Worm (Caenorhabditis elegans) whole organism, late embryonic: Measurements from ENCODE around the gene rexd-1.

ENCODE experiments used
- C08G9.2 ChIP-seq: sonication (generic microtip); optimal IDR thresholded peaks from 2 replicates; lab custom pipeline; 2016; ENCODE audit warnings: mild to moderate bottlenecking, missing genetic modification characterization, moderate library complexity, missing compliant biosample characterization
- F13H6.1 ChIP-seq: sonication (generic microtip); optimal IDR thresholded peaks from 2 replicates; lab custom pipeline; 2016; ENCODE audit warnings: missing genetic modification characterization, missing compliant biosample characterization
- K02D7.2 ChIP-seq: sonication (generic microtip); optimal IDR thresholded peaks from 2 replicates; lab custom pipeline; 2017; ENCODE audit warnings: mild to moderate bottlenecking, missing genetic modification characterization, missing compliant biosample characterization
- Y22D7AL.16 ChIP-seq: sonication (generic microtip); optimal IDR thresholded peaks from 2 replicates; lab custom pipeline; 2016; ENCODE audit warnings: missing genetic modification characterization, missing compliant biosample characterization
- ahr-1 ChIP-seq: sonication (generic microtip); optimal IDR thresholded peaks from 2 replicates; lab custom pipeline; 2016; ENCODE audit warnings: missing genetic modification characterization, missing compliant biosample characterization
- ama-1 ChIP-seq: fragments of 150-350 bp; optimal IDR thresholded peaks from 2 replicates; lab custom pipeline; 2014
- ceh-22 ChIP-seq: sonication (generic microtip); optimal IDR thresholded peaks from 2 replicates; lab custom pipeline; 2017; ENCODE audit warnings: missing biosample characterization, missing genetic modification characterization
- ceh-30 ChIP-seq: fragments of 150-350 bp; optimal IDR thresholded peaks from 2 replicates; lab custom pipeline; 2014; ENCODE audit warnings: missing biosample characterization, missing genetic modification characterization
- ceh-31 ChIP-seq: sonication (generic microtip); optimal IDR thresholded peaks from 2 replicates; lab custom pipeline; 2016; ENCODE audit warnings: missing genetic modification characterization, missing compliant biosample characterization
- ceh-34 ChIP-seq: sonication (generic microtip); optimal IDR thresholded peaks from 2 replicates; lab custom pipeline; 2016; ENCODE audit warnings: mild to moderate bottlenecking, missing genetic modification characterization, missing compliant biosample characterization
- ceh-48 ChIP-seq: sonication (generic microtip); optimal IDR thresholded peaks from 2 replicates; lab custom pipeline; 2016; ENCODE audit warnings: missing genetic modification characterization, inconsistent platforms, missing compliant biosample characterization
- ceh-6 ChIP-seq: fragments of 200-800 bp; sonication (Bioruptor generic); optimal IDR thresholded peaks from 2 replicates; lab custom pipeline; 2018; ENCODE audit warnings: mild to moderate bottlenecking, missing genetic modification characterization, missing compliant biosample characterization
- che-1 ChIP-seq: sonication (generic microtip); optimal IDR thresholded peaks from 2 replicates; lab custom pipeline; 2016; ENCODE audit warnings: mild to moderate bottlenecking, missing genetic modification characterization, missing compliant biosample characterization
- dmd-4 ChIP-seq: sonication (generic microtip); optimal IDR thresholded peaks from 2 replicates; lab custom pipeline; 2016; ENCODE audit warnings: borderline replicate concordance, missing genetic modification characterization, missing compliant biosample characterization
- ets-4 ChIP-seq: sonication (generic microtip); optimal IDR thresholded peaks from 2 replicates; lab custom pipeline; 2016; ENCODE audit warnings: missing genetic modification characterization, missing compliant biosample characterization
- fax-1 ChIP-seq: sonication (generic microtip); optimal IDR thresholded peaks from 2 replicates; lab custom pipeline; 2016; ENCODE audit warnings: missing genotype, missing genetic modification characterization, missing compliant biosample characterization
- fkh-10 ChIP-seq: fragments of 150-350 bp; optimal IDR thresholded peaks from 2 replicates; lab custom pipeline; 2014; ENCODE audit warnings: missing biosample characterization, missing genetic modification reagents, missing genetic modification characterization
- fkh-6 ChIP-seq: sonication (generic microtip); optimal IDR thresholded peaks from 2 replicates; lab custom pipeline; 2016; ENCODE audit warnings: missing genetic modification characterization, missing compliant biosample characterization
- gmeb-2 ChIP-seq: sonication (generic microtip); optimal IDR thresholded peaks from 2 replicates; lab custom pipeline; 2016; ENCODE audit warnings: missing genetic modification characterization, inconsistent platforms, missing compliant biosample characterization
- hlh-13 ChIP-seq: fragments of 200-800 bp; sonication (Bioruptor generic); optimal IDR thresholded peaks from 2 replicates; lab custom pipeline; 2018; ENCODE audit warnings: mild to moderate bottlenecking, missing genetic modification characterization, missing compliant biosample characterization
- hlh-15 ChIP-seq: sonication (generic microtip); optimal IDR thresholded peaks from 2 replicates; lab custom pipeline; 2016; ENCODE audit warnings: missing genetic modification characterization, missing compliant biosample characterization
- hlh-30 ChIP-seq: sonication (generic microtip); optimal IDR thresholded peaks from 2 replicates; lab custom pipeline; 2017; ENCODE audit warnings: antibody characterized with exemption, missing genetic modification characterization, missing compliant biosample characterization; ENCODE audit not compliant: insufficient read depth
- hlh-6 ChIP-seq: sonication (generic microtip); optimal IDR thresholded peaks from 2 replicates; lab custom pipeline; 2016; ENCODE audit warnings: missing genotype, missing genetic modification characterization, missing compliant biosample characterization
- hlh-8 ChIP-seq: sonication (generic microtip); optimal IDR thresholded peaks from 2 replicates; lab custom pipeline; 2016; ENCODE audit warnings: missing genotype, missing genetic modification characterization, missing compliant biosample characterization
- lim-6 ChIP-seq: sonication (generic microtip); optimal IDR thresholded peaks from 2 replicates; lab custom pipeline; 2016; ENCODE audit warnings: missing genetic modification characterization, missing compliant biosample characterization
- lin-11 ChIP-seq: fragments of 200-800 bp; sonication (Bioruptor generic); optimal IDR thresholded peaks from 2 replicates; lab custom pipeline; 2018; ENCODE audit warnings: mild to moderate bottlenecking, missing genetic modification characterization, missing compliant biosample characterization
- madf-2 ChIP-seq: sonication (generic microtip); optimal IDR thresholded peaks from 2 replicates; lab custom pipeline; 2017; ENCODE audit warnings: missing genetic modification characterization, missing compliant biosample characterization
- mec-3 ChIP-seq: sonication (generic microtip); optimal IDR thresholded peaks from 2 replicates; lab custom pipeline; 2016; ENCODE audit warnings: borderline replicate concordance, missing genetic modification characterization, missing compliant biosample characterization
- odd-2 ChIP-seq: sonication (generic microtip); optimal IDR thresholded peaks from 2 replicates; lab custom pipeline; 2017; ENCODE audit warnings: antibody characterized with exemption, mild to moderate bottlenecking, missing genetic modification characterization, missing compliant biosample characterization
- pha-4 ChIP-seq: fragments of 150-350 bp; optimal IDR thresholded peaks from 2 replicates; lab custom pipeline; 2018; ENCODE audit warnings: missing biosample characterization, missing genetic modification reagents, missing genetic modification characterization
- pqm-1 ChIP-seq: sonication (generic microtip); optimal IDR thresholded peaks from 2 replicates; lab custom pipeline; 2016; ENCODE audit warnings: missing genetic modification characterization, missing compliant biosample characterization
- pros-1 ChIP-seq: fragments of 150-350 bp; optimal IDR thresholded peaks from 2 replicates; lab custom pipeline; 2014; ENCODE audit warnings: missing biosample characterization, missing genetic modification reagents, missing genetic modification characterization
- ref-2 ChIP-seq: sonication (generic microtip); optimal IDR thresholded peaks from 2 replicates; lab custom pipeline; 2016; ENCODE audit warnings: missing genetic modification characterization, missing compliant biosample characterization
- rnt-1 ChIP-seq: sonication (generic microtip); optimal IDR thresholded peaks from 2 replicates; lab custom pipeline; 2016; ENCODE audit warnings: missing genetic modification characterization, missing compliant biosample characterization
- sdc-2 ChIP-seq: sonication (generic microtip); optimal IDR thresholded peaks from 2 replicates; lab custom pipeline; 2016; ENCODE audit warnings: missing genotype, missing genetic modification characterization, missing compliant biosample characterization
- sox-4 ChIP-seq: sonication (generic microtip); optimal IDR thresholded peaks from 2 replicates; lab custom pipeline; 2017; ENCODE audit warnings: mild to moderate bottlenecking, missing genetic modification characterization, inconsistent platforms, missing compliant biosample characterization
- tbx-2 ChIP-seq: sonication (generic microtip); optimal IDR thresholded peaks from 2 replicates; lab custom pipeline; 2016; ENCODE audit warnings: missing genetic modification characterization, missing compliant biosample characterization
- unc-42 ChIP-seq: sonication (generic microtip); optimal IDR thresholded peaks from 2 replicates; lab custom pipeline; 2016; ENCODE audit warnings: missing genotype, missing genetic modification characterization, missing compliant biosample characterization
- unc-86 ChIP-seq: sonication (generic microtip); optimal IDR thresholded peaks from 2 replicates; lab custom pipeline; 2016; ENCODE audit warnings: missing genetic modification characterization, missing compliant biosample characterization
- zip-5 ChIP-seq: sonication (generic microtip); optimal IDR thresholded peaks from 2 replicates; lab custom pipeline; 2016; ENCODE audit warnings: missing genetic modification characterization, missing compliant biosample characterization
- ztf-16 ChIP-seq: sonication (generic microtip); optimal IDR thresholded peaks from 2 replicates; lab custom pipeline; 2017; ENCODE audit warnings: missing genetic modification characterization, missing compliant biosample characterization

Gene rexd-1

DNA sequence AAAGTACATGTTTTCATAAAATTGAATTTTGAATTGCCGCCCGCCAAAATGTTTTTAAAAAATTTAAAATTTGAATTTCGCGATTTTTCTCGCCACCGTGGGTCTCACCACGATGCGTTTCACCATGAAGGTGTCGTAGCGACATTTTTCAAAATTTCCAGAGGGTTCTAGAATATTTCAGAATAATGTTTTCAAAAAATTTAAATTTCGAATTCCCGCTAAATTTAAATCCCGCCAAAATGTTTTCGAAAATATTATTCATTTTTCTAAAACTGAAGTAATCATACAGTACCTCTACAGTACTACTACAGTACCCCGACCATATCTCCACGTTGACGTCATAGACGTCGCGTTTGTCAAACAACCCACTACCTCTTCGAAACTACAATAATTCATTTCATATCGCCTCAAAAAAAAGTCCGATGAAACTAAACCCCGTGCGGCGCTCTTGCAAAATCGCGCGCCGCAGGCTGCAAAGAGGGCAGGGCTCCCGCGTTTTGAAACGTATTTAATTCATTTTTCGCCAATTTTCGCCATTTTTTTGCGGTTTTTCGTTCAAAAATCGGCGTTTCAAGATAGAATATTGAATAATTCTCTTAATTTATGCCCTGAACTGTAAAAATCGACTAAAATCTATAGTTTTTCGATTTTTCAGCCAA is 9.9 kb upstream of the rexd-1 start, which contains the start of the genes pvf-1 and Y39A3CL.7 (continued):
- peak; percentile 55 for TF ChIP-seq fax-1 (tag; lab: Kevin White, UChicago)
- TF ChIP-seq sdc-2 (tag; lab: Kevin White, UChicago) = peak; percentile 20
- peak; percentile 16 for TF ChIP-seq ahr-1 (tag; lab: Kevin White, UChicago)
- no peak for TF ChIP-seq lim-6 (tag; lab: Kevin White, UChicago)
- no peak for TF ChIP-seq mec-3 (tag; lab: Kevin White, UChicago)
- TF ChIP-seq hlh-13 = peak; percentile 53
- TF ChIP-seq fkh-6 = peak; percentile 52
- TF ChIP-seq zip-5 (tag; lab: Kevin White, UChicago) = peak; percentile 41
- TF ChIP-seq ama-1 (lab: Kevin White, UChicago) = no peak
- TF ChIP-seq pha-4 (tag; lab: Kevin White, UChicago) = no peak
- TF ChIP-seq ref-2 = peak; percentile 28
- no peak for TF ChIP-seq ceh-22 (tag; lab: Kevin White, UChicago)
- peak; percentile 51 for TF ChIP-seq sox-4 (tag; lab: Kevin White, UChicago)
- peak; percentile 57 for TF ChIP-seq K02D7.2 (tag; lab: Kevin White, UChicago)
- peak; percentile 55 for TF ChIP-seq ceh-31
- no peak for TF ChIP-seq ets-4 (tag; lab: Kevin White, UChicago)
- no peak for TF ChIP-seq hlh-30 (tag; lab: Kevin White, UChicago)
- peak; percentile 62 for TF ChIP-seq tbx-2 (tag; lab: Kevin White, UChicago)

DNA sequence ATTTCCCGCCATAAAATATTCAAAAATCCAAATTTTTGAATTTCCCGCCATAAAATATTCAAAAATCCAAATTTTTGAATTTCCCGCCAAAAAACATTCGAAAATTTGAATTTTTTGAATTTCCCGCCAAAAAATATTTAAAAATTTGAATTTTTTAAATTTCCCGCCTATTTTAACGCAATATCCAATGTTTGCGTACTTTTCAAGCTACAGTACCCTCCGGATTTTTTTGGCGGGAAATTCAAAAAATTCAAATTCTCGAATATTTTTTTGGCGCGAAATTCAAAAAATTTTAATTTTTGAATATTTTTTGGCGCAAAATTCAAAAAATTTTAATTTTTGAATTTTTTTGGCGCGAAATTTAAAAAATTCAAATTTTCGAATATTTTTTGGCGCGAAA is 3.2 kb upstream of the rexd-1 start:
- TF ChIP-seq F13H6.1 (no peak), fax-1 (tag; lab: Kevin White, UChicago) (no peak), ets-4 (tag; lab: Kevin White, UChicago) (no peak), fkh-10 (GFP tag; lab: Kevin White, UChicago) (no peak), madf-2 (tag; lab: Kevin White, UChicago) (no peak), rnt-1 (tag; lab: Kevin White, UChicago) (no peak), gmeb-2 (tag; lab: Kevin White, UChicago) (no peak)

ce11 chrIII:1832453-1832852 is 1.9 kb upstream of the rexd-1 start:
- no peak for TF ChIP-seq hlh-30 (tag; lab: Kevin White, UChicago)
- TF ChIP-seq unc-42 (tag; lab: Kevin White, UChicago) = no peak
- TF ChIP-seq dmd-4 = no peak
- no peak for TF ChIP-seq pqm-1 (tag; lab: Kevin White, UChicago)
- no peak for TF ChIP-seq ztf-16 (tag; lab: Kevin White, UChicago)
- no peak for TF ChIP-seq pros-1 (tag; lab: Kevin White, UChicago)
- no peak for TF ChIP-seq ama-1 (lab: Kevin White, UChicago)
- TF ChIP-seq ahr-1 (tag; lab: Kevin White, UChicago) = no peak
- TF ChIP-seq ceh-48 (tag; lab: Kevin White, UChicago) = no peak
- no peak for TF ChIP-seq odd-2 (tag; lab: Kevin White, UChicago)
- no peak for TF ChIP-seq ceh-6 (GFP tag; lab: Kevin White, UChicago)
- TF ChIP-seq ceh-34 (tag; lab: Kevin White, UChicago) = no peak
- no peak for TF ChIP-seq ceh-30
- TF ChIP-seq Y22D7AL.16 (tag; lab: Kevin White, UChicago) = no peak
- TF ChIP-seq che-1 = no peak
- no peak for TF ChIP-seq hlh-15 (tag; lab: Kevin White, UChicago)
- TF ChIP-seq sox-4 (tag; lab: Kevin White, UChicago) = no peak
- no peak for TF ChIP-seq hlh-6
- TF ChIP-seq, all 69 proteins: peak for 0

ce11 chrIII:1848747-1849146 is 14.4 kb downstream of the rexd-1 start, which contains the start of gene pqn-82:
TSS of gene pqn-82 (plus strand) at chrIII:1849047.
- no peak for TF ChIP-seq tbx-2 (tag; lab: Kevin White, UChicago)
- no peak for TF ChIP-seq hlh-8 (tag; lab: Kevin White, UChicago)
- no peak for TF ChIP-seq ceh-34 (tag; lab: Kevin White, UChicago)
- TF ChIP-seq fkh-10 (GFP tag; lab: Kevin White, UChicago) = no peak
- TF ChIP-seq ceh-31 = no peak
- no peak for TF ChIP-seq ztf-16 (tag; lab: Kevin White, UChicago)
- TF ChIP-seq hlh-30 (tag; lab: Kevin White, UChicago) = no peak
- no peak for TF ChIP-seq lin-11 (tag; lab: Kevin White, UChicago)
- TF ChIP-seq pros-1 (tag; lab: Kevin White, UChicago) = no peak
- TF ChIP-seq C08G9.2 (tag; lab: Kevin White, UChicago) = no peak
- TF ChIP-seq unc-86 (tag; lab: Kevin White, UChicago) = no peak
- no peak for TF ChIP-seq fkh-6
